Fruit fly (Drosophila melanogaster): Measurements from ENCODE around the gene Unc-76.

The Unc-76 gene

DNA sequence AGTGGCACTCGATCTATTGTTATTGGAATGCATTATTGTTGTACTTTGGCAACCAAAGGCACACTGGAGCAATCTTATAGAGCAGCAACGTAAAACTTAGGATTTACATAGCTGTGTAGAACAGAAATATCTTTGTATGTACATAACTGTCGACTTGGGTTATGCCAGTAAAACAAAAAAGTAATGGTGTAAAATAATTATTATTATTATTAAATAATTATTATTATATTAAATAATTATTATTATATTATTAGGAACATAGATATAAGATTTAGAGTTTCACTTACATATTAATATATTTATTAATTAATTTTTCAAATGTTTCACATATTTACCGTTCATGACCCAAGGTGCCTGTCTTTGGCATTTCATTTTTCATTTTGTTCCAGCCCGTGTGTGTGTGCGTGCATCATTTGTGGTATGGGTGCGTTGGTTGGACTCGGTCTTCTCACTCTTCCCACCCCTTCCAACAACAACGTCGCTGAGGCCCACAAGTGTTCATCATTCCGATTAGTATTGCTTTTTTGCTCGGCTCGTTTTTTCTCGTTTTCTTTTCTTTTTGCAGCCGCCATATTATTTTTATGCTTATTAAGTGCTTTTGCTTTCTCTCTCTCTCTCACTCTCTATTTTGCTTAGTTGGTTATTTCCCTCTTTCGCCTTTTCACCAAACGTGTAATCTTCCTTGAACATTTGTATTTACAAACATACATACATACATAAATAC lies 43.7 kb downstream of the Unc-76 start (continued):
- TF ChIP-seq CG8944 (GFP tag; optimal IDR thresholded peaks at IDR 0.05) (peak; percentile 82), CG12769 (tag; optimal IDR thresholded peaks at IDR 0.05) (no peak), NFAT (GFP tag; IDR thresholded peaks at IDR 0.05) (peak; percentile 87), shn (GFP tag; optimal IDR thresholded peaks at IDR 0.05) (peak; percentile 81), CG4328 (GFP tag; optimal IDR thresholded peaks at IDR 0.05) (peak; percentile 98), B-H2 (GFP tag; optimal IDR thresholded peaks at IDR 0.05) (peak; percentile 94), CG13296 (GFP tag; optimal IDR thresholded peaks at IDR 0.05) (peak; percentile 98), vfl (GFP tag; optimal IDR thresholded peaks at IDR 0.05) (peak; percentile 68), Ravus (GFP tag; IDR thresholded peaks at IDR 0.05) (peak; percentile 84), pros (GFP tag; optimal IDR thresholded peaks at IDR 0.05) (peak; percentile 27), CG11504 (tag; optimal IDR thresholded peaks at IDR 0.05) (peak; percentile 98), CG13424 (tag; optimal IDR thresholded peaks at IDR 0.05) (peak; percentile 99), BtbVII (GFP tag; optimal IDR thresholded peaks at IDR 0.05) (peak; percentile 98), Drgx (GFP tag; IDR thresholded peaks at IDR 0.05) (peak; percentile 78), CG7786 (GFP tag; optimal IDR thresholded peaks at IDR 0.05) (peak; percentile 87), CG10321 (GFP tag; IDR thresholded peaks at IDR 0.05) (peak; percentile 59; the same call in 1 of the 2 replicates), Oli (tag; optimal IDR thresholded peaks at IDR 0.05) (peak; percentile 99), CG7745 (tag; optimal IDR thresholded peaks at IDR 0.05) (peak; percentile 8), CG8089 (GFP tag; optimal IDR thresholded peaks at IDR 0.05) (peak; percentile 71), CG18599 (GFP tag; optimal IDR thresholded peaks at IDR 0.05) (peak; percentile 98), chif (GFP tag; optimal IDR thresholded peaks at IDR 0.05) (peak; percentile 70 to 86), eve (GFP tag; optimal IDR thresholded peaks at IDR 0.05) (no peak), Optix (GFP tag; IDR thresholded peaks at IDR 0.05) (peak; percentile 93), grn (GFP tag; optimal IDR thresholded peaks at IDR 0.05) (no peak), CG4707 (GFP tag; optimal IDR thresholded peaks at IDR 0.05) (peak; percentile 83), ssp (GFP tag; IDR thresholded peaks at IDR 0.05) (peak; percentile 87), fd64A (GFP tag; optimal IDR thresholded peaks at IDR 0.05) (peak; percentile 82), kah (GFP tag; optimal IDR thresholded peaks at IDR 0.05) (peak; percentile 94), Awh (GFP tag; IDR thresholded peaks at IDR 0.05) (peak; percentile 79), CG1647 (GFP tag; optimal IDR thresholded peaks at IDR 0.05) (peak; percentile 60), Stat92E (GFP tag; optimal IDR thresholded peaks at IDR 0.05) (peak in 1 of 3 experiments; percentile 94), CG6854 (GFP tag; optimal IDR thresholded peaks at IDR 0.05) (peak; percentile 98), lola (GFP tag; optimal IDR thresholded peaks at IDR 0.05) (peak in 1 of 3 experiments; percentile 99), CG7963 (GFP tag; IDR thresholded peaks at IDR 0.05; ENCODE audit: partially characterized antibody) (no peak), Dbx (GFP tag; IDR thresholded peaks at IDR 0.05) (peak; percentile 86), MESR4 (GFP tag; optimal IDR thresholded peaks at IDR 0.05) (no peak), CG8388 (GFP tag; optimal IDR thresholded peaks at IDR 0.05) (peak; percentile 96), CG18262 (tag; optimal IDR thresholded peaks at IDR 0.05) (peak; percentile 100), crc (GFP tag; optimal IDR thresholded peaks at IDR 0.05) (peak; percentile 34), Blimp-1 (GFP tag; optimal IDR thresholded peaks at IDR 0.05) (peak; percentile 95), insv (GFP tag; optimal IDR thresholded peaks at IDR 0.05) (peak in 1 of 2 experiments; percentile 86), Asciz (GFP tag; optimal IDR thresholded peaks at IDR 0.05) (peak; percentile 98), CG3995 (GFP tag; optimal IDR thresholded peaks at IDR 0.05) (peak; percentile 48), CG17612 (GFP tag; IDR thresholded peaks at IDR 0.05) (peak; percentile 67), CG31224 (GFP tag; IDR thresholded peaks at IDR 0.05) (peak; percentile 87), sc (optimal IDR thresholded peaks at IDR 0.05) (no peak), sc (GFP tag; optimal IDR thresholded peaks at IDR 0.05) (peak; percentile 99), CG9437 (GFP tag; optimal IDR thresholded peaks at IDR 0.05) (peak; percentile 96), CG31388 (GFP tag; optimal IDR thresholded peaks at IDR 0.05) (peak; percentile 90)
